Worm (Caenorhabditis elegans) whole organism, L4 larva: ENCODE measurements around the gene C18B12.4.

Experiments used
- D1046.2 ChIP-seq: fragments of 200-800 bp; sonication (Bioruptor generic); IDR thresholded peaks from 2 replicates; pipeline ENCODE4 v1.3.6; 2022; ENCODE audit warnings: missing genetic modification characterization, missing compliant biosample characterization
- F37D6.2 ChIP-seq: sonication (generic microtip); optimal IDR thresholded peaks from 2 replicates; lab custom pipeline; 2016; ENCODE audit warnings: mild to moderate bottlenecking, missing genetic modification characterization, missing compliant biosample characterization
- F44E2.7 ChIP-seq: fragments of 200-800 bp; sonication (Bioruptor generic); IDR thresholded peaks from 2 replicates; pipeline ENCODE4 v2.1.2; 2022; ENCODE audit warnings: missing genetic modification characterization, missing compliant biosample characterization
- F49E8.2 ChIP-seq: sonication (generic microtip); optimal IDR thresholded peaks from 2 replicates; lab custom pipeline; 2016; ENCODE audit warnings: missing compliant biosample characterization, mild to moderate bottlenecking, missing genetic modification characterization, borderline replicate concordance
- Y105C5A.15 ChIP-seq: fragments of 200-800 bp; sonication (Bioruptor generic); IDR thresholded peaks from 2 replicates; pipeline ENCODE4 v1.3.6; 2022; ENCODE audit warnings: missing genetic modification characterization, missing compliant biosample characterization
- ZK337.2 ChIP-seq: fragments of 200-800 bp; sonication (Bioruptor generic); IDR thresholded peaks from 2 replicates; pipeline ENCODE4 v1.3.6; 2022; ENCODE audit warnings: missing genetic modification reagents, missing genetic modification characterization, missing compliant biosample characterization
- aha-1 ChIP-seq: fragments of 150-350 bp; peaks from one replicate; lab custom pipeline; 2014; ENCODE audit warnings: missing biosample characterization, missing genetic modification characterization
- aly-2 ChIP-seq: sonication (generic microtip); optimal IDR thresholded peaks from 2 replicates; lab custom pipeline; 2018; ENCODE audit warnings: missing biosample characterization, missing genetic modification characterization
- ceh-62 ChIP-seq: sonication (generic microtip); optimal IDR thresholded peaks from 2 replicates; lab custom pipeline; 2017; ENCODE audit warnings: missing biosample characterization, missing genetic modification characterization
- ces-1 ChIP-seq: fragments of 150-350 bp; sonication (generic microtip); optimal IDR thresholded peaks from 4 replicates; lab custom pipeline; 2014; ENCODE audit warnings: missing biosample characterization, missing genetic modification reagents, missing genetic modification characterization
- daf-16 ChIP-seq, 3 experiments: sonication (generic microtip); optimal IDR thresholded peaks; 2 replicates each; lab custom pipeline; 2016 to 2017; ENCODE audit warnings: missing genetic modification characterization in 3 of 3, missing genetic modification reagents in 3 of 3, mild to moderate bottlenecking in 2 of 3, missing compliant biosample characterization in 2 of 3, missing biosample characterization in 1 of 3, moderate library complexity in 1 of 3
- daf-19 ChIP-seq: fragments of 200-800 bp; sonication (Bioruptor generic); conservative IDR thresholded peaks from 2 replicates; pipeline ENCODE4 v1.3.6; 2022; ENCODE audit warnings: missing genetic modification characterization, missing compliant biosample characterization
- daf-8 ChIP-seq: fragments of 200-800 bp; sonication (Bioruptor generic); IDR thresholded peaks from 2 replicates; pipeline ENCODE4 v1.3.6; 2022; ENCODE audit warnings: missing genetic modification characterization, missing compliant biosample characterization
- dmd-8 ChIP-seq: fragments of 200-800 bp; sonication (Bioruptor generic); IDR thresholded peaks from 2 replicates; pipeline ENCODE4 v1.3.6; 2022; ENCODE audit warnings: missing genetic modification characterization, missing compliant biosample characterization
- dpl-1 ChIP-seq: fragments of 150-350 bp; optimal IDR thresholded peaks from 2 replicates; lab custom pipeline; 2014; ENCODE audit warnings: missing biosample characterization, missing genetic modification reagents, missing genetic modification characterization
- duxl-1 ChIP-seq: sonication (generic microtip); optimal IDR thresholded peaks from 2 replicates; lab custom pipeline; 2016; ENCODE audit warnings: mild to moderate bottlenecking, missing genetic modification characterization, moderate library complexity, missing compliant biosample characterization; ENCODE audit not compliant: poor library complexity
- egl-27 ChIP-seq: sonication (generic microtip); optimal IDR thresholded peaks from 3 replicates; lab custom pipeline; 2017; ENCODE audit warnings: missing biosample characterization, missing genetic modification reagents, missing genetic modification characterization
- egl-43 ChIP-seq: fragments of 200-800 bp; sonication (Bioruptor generic); IDR thresholded peaks from 2 replicates; pipeline ENCODE4 v1.3.6; 2022; ENCODE audit warnings: missing genetic modification reagents, missing genetic modification characterization, missing compliant biosample characterization
- fos-1 ChIP-seq: fragments of 150-350 bp; optimal IDR thresholded peaks from 2 replicates; lab custom pipeline; 2014; ENCODE audit warnings: missing biosample characterization, missing genetic modification characterization
- gei-8 ChIP-seq: fragments of 200-800 bp; sonication (Bioruptor generic); optimal IDR thresholded peaks from 2 replicates; lab custom pipeline; 2018; ENCODE audit warnings: mild to moderate bottlenecking, missing genetic modification characterization, missing compliant biosample characterization
- hif-1 ChIP-seq, 2 experiments: sonication (generic microtip); optimal IDR thresholded peaks; 2 replicates each; lab custom pipeline; 2016 to 2017; ENCODE audit warnings: missing compliant biosample characterization in 2 of 2, missing genetic modification characterization in 2 of 2, missing genetic modification reagents in 2 of 2, missing genotype in 2 of 2, mild to moderate bottlenecking in 1 of 2
- hlh-30 ChIP-seq: sonication (generic microtip); optimal IDR thresholded peaks from 2 replicates; lab custom pipeline; 2017; ENCODE audit warnings: antibody characterized with exemption, mild to moderate bottlenecking, missing genetic modification characterization, missing compliant biosample characterization; ENCODE audit not compliant: insufficient read depth
- jun-1 ChIP-seq: fragments of 150-350 bp; optimal IDR thresholded peaks from 2 replicates; lab custom pipeline; 2014; ENCODE audit warnings: missing biosample characterization, missing genetic modification reagents, missing genetic modification characterization
- lsy-2 ChIP-seq, 2 experiments: fragments of 150-350 bp in 1 of 2; sonication (generic microtip) in 1 of 2; optimal IDR thresholded peaks; 2 replicates each; lab custom pipeline; 2014 to 2017; ENCODE audit warnings: missing biosample characterization in 2 of 2, missing genetic modification characterization in 2 of 2
- madf-5 ChIP-seq, 2 experiments: fragments of 200-800 bp; sonication (Bioruptor generic); IDR thresholded peaks; 2 replicates each; pipeline ENCODE4 v1.3.6; 2022; ENCODE audit warnings: missing compliant biosample characterization in 2 of 2, missing genetic modification characterization in 2 of 2
- mdl-1 ChIP-seq, 2 experiments: fragments of 150-350 bp in 1 of 2; sonication (generic microtip) in 1 of 2; optimal IDR thresholded peaks; 2 replicates each; lab custom pipeline; 2014 to 2017; ENCODE audit warnings: missing biosample characterization in 2 of 2, missing genetic modification characterization in 2 of 2
- mdt-29 ChIP-seq: fragments of 200-800 bp; sonication (Bioruptor generic); IDR thresholded peaks from 2 replicates; pipeline ENCODE4 v1.3.6; 2022; ENCODE audit warnings: missing genetic modification reagents, missing genetic modification characterization, missing compliant biosample characterization
- mep-1 ChIP-seq: fragments of 150-350 bp; sonication (generic microtip); optimal IDR thresholded peaks from 3 replicates; lab custom pipeline; 2014; ENCODE audit warnings: missing biosample characterization, missing genetic modification characterization
- nhr-10 ChIP-seq: fragments of 150-350 bp; optimal IDR thresholded peaks from 2 replicates; lab custom pipeline; 2014; ENCODE audit warnings: missing biosample characterization, missing genetic modification characterization
- nhr-11 ChIP-seq: fragments of 150-350 bp; optimal IDR thresholded peaks from 2 replicates; lab custom pipeline; 2014; ENCODE audit warnings: missing biosample characterization, missing genetic modification characterization
- nhr-28 ChIP-seq: fragments of 150-350 bp; optimal IDR thresholded peaks from 2 replicates; lab custom pipeline; 2014; ENCODE audit warnings: missing biosample characterization, missing genetic modification characterization
- nhr-48 ChIP-seq: sonication (generic microtip); optimal IDR thresholded peaks from 2 replicates; lab custom pipeline; 2016; ENCODE audit warnings: mild to moderate bottlenecking, missing genetic modification characterization, missing compliant biosample characterization
- nhr-77 ChIP-seq: fragments of 150-350 bp; optimal IDR thresholded peaks from 2 replicates; lab custom pipeline; 2014; ENCODE audit warnings: missing biosample characterization, missing genetic modification characterization
- pha-4 ChIP-seq, 2 experiments: fragments of 150-350 bp in 1 of 2; fragments of 200-800 bp in 1 of 2; sonication (Bioruptor generic) in 1 of 2; IDR thresholded peaks in 1 of 2; optimal IDR thresholded peaks in 1 of 2; 2 replicates each; pipeline versions ENCODE4 v1.3.6 to Lab custom; 2014 to 2022; ENCODE audit warnings: missing genetic modification characterization in 2 of 2, missing genetic modification reagents in 2 of 2, missing biosample characterization in 1 of 2, missing compliant biosample characterization in 1 of 2
- rbr-2 ChIP-seq: sonication (generic microtip); optimal IDR thresholded peaks from 2 replicates; lab custom pipeline; 2016; ENCODE audit warnings: missing genotype, missing genetic modification characterization, missing compliant biosample characterization
- sdz-12 ChIP-seq: fragments of 200-800 bp; sonication (Bioruptor generic); optimal IDR thresholded peaks from 2 replicates; lab custom pipeline; 2018; ENCODE audit warnings: mild to moderate bottlenecking, missing genetic modification characterization, missing compliant biosample characterization
- snpc-4 ChIP-seq: fragments of 150-350 bp; optimal IDR thresholded peaks from 2 replicates; lab custom pipeline; 2014; ENCODE audit warnings: missing biosample characterization, missing genetic modification characterization
- spr-3 ChIP-seq: fragments of 200-800 bp; sonication (Bioruptor generic); optimal IDR thresholded peaks from 2 replicates; lab custom pipeline; 2018; ENCODE audit warnings: mild to moderate bottlenecking, missing genetic modification characterization, missing compliant biosample characterization
- tag-97 ChIP-seq: fragments of 200-800 bp; sonication (Bioruptor generic); IDR thresholded peaks from 2 replicates; pipeline ENCODE4 v1.3.6; 2022; ENCODE audit warnings: missing genetic modification characterization, missing compliant biosample characterization
- tra-1 ChIP-seq: fragments of 200-800 bp; sonication (Bioruptor generic); IDR thresholded peaks from 2 replicates; pipeline ENCODE4 v1.3.6; 2022; ENCODE audit warnings: missing genetic modification reagents, missing genetic modification characterization, missing compliant biosample characterization
- unc-62 ChIP-seq, 3 experiments: fragments of 150-350 bp in 1 of 3; sonication (generic microtip); optimal IDR thresholded peaks in 2 of 3; peaks in 1 of 3; 1 replicate in 1 of 3; 2 replicates in 2 of 3; lab custom pipeline; 2014 to 2017; ENCODE audit warnings: missing biosample characterization in 3 of 3, missing genetic modification characterization in 3 of 3, missing genetic modification reagents in 3 of 3, missing genotype in 1 of 3
- zfp-3 ChIP-seq: fragments of 200-800 bp; sonication (Bioruptor generic); conservative IDR thresholded peaks from 2 replicates; pipeline ENCODE4 v1.3.6; 2022; ENCODE audit warnings: missing genetic modification reagents, missing genetic modification characterization, missing compliant biosample characterization
- zip-11 ChIP-seq: fragments of 200-800 bp; sonication (Bioruptor generic); IDR thresholded peaks from 2 replicates; pipeline ENCODE4 v1.3.6; 2022; ENCODE audit warnings: missing genetic modification characterization, missing compliant biosample characterization
- zip-2 ChIP-seq: fragments of 150-350 bp; optimal IDR thresholded peaks from 2 replicates; lab custom pipeline; 2014; ENCODE audit warnings: missing biosample characterization, missing genetic modification characterization

The C18B12.4 gene

DNA sequence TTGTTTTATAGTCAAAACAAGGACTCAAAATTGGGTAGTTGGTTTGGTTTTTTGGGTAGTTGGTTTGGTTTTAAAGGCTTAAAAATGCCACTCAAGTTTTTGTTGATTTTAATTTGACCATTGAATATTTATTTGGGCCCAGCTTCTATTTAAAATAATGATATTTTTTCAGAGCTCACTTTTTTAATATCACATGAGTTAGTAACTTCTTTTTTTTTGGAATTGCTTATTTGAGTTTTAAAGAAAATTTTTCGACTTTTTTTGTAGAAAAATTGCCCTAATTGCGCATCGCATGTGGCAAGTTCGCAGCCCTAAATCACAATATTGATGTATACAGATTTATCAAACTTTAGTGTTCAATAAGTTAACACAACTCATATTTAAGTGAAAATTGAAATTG lies 4.7 kb downstream of the C18B12.4 start:
- TF ChIP-seq unc-62 (GFP tag; optimal IDR thresholded peaks at IDR 0.05 in 1 of 2; lab: Kevin White, UChicago) (peak in 1 of 2 experiments; percentile 93), unc-62 (tag; optimal IDR thresholded peaks at IDR 0.05; lab: Kevin White, UChicago) (no peak), madf-5 (GFP tag; IDR thresholded peaks at IDR 0.05; lab: Robert Waterston, UW) (no peak), hif-1 (tag; optimal IDR thresholded peaks at IDR 0.05; lab: Kevin White, UChicago) (no peak), Y105C5A.15 (no peak), daf-8 (GFP tag; lab: Robert Waterston, UW) (no peak), gei-8 (GFP tag; lab: Kevin White, UChicago) (no peak)

DNA sequence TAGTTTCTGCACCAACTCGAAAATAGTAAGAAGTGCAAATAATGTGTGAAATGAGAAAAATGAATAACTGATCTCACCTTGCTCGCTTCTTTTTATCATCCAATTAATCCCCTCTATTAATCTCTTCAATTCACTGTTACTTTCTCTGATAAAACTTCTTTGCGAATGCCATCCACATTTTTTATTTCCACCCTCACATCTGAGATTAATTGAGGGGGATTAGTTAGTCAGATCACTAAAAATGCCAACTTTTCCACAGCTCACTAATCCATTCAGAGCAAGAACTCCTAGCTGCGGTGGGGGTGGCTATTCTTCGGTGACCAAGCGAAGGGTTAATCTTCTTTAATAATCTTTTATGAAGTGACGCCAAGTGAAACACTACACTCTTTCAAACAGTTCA lies 5.6 kb downstream of the C18B12.4 start, which contains the start of gene dsc-1:
TSS of gene dsc-1 (minus strand) at position 46 of the 400 bp plus-strand sequence.
- TF ChIP-seq zip-2 (tag; lab: Kevin White, UChicago) (no peak), ZK337.2 (no peak), jun-1 (no peak), snpc-4 (no peak), rbr-2 (tag; lab: Kevin White, UChicago) (no peak), pha-4 (GFP tag; IDR thresholded peaks at IDR 0.05; lab: Robert Waterston, UW) (no peak), pha-4 (tag; optimal IDR thresholded peaks at IDR 0.05; lab: Kevin White, UChicago) (no peak), F49E8.2 (tag; lab: Kevin White, UChicago) (no peak), ceh-62 (no peak), mdl-1 (tag; optimal IDR thresholded peaks at IDR 0.05; lab: Kevin White, UChicago) (no peak), D1046.2 (GFP tag; lab: Robert Waterston, UW) (no peak)

DNA sequence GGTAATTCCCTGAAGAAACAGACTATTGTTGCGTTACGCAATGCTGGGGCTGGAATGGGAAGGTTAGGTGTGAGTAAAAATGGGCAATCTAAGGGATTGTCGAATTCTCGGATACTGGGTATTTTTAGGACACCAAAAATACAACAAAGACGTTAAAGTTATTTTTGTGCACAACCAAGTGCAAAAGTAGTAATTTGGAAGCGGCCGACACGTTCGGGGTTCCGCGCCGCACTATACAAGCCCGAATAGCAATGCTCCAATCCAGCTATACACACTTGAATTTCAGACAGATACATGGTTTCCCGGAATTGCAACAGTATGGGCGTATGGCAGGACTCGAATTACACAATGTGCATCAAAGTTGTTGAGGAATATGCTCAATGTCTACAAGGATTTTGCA lies 12.4 kb downstream of the C18B12.4 start:
- TF ChIP-seq tag-97 (GFP tag; lab: Robert Waterston, UW) (no peak), spr-3 (GFP tag; lab: Kevin White, UChicago) (no peak), egl-27 (no peak)

DNA sequence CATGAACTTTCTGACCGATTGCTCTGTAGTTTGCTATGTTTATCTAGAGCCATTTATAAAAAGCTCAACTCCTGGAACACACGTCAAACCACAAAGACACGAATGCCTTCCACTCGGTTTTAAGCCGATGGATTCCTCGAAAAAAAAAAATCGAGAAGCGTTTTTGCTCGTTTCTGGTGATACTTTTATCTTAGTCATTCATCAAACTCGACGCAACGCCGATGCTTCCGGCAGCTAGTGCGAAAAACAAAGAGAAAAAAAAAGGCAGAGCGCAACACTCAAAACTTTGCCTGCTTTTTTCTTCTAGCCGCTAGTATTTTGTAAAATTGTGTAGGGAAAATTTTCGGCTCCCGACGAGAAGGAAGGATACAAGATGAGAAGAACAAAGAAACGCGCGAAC lies 12.8 kb downstream of the C18B12.4 start:
- TF ChIP-seq nhr-77, result no peak
- TF ChIP-seq zip-11 (GFP tag; lab: Robert Waterston, UW), result no peak
- no peak for TF ChIP-seq egl-43 (GFP tag; lab: Robert Waterston, UW)
- no peak for TF ChIP-seq duxl-1 (tag; lab: Kevin White, UChicago)
- no peak for TF ChIP-seq hif-1 (tag; optimal IDR thresholded peaks at IDR 0.05; lab: Kevin White, UChicago)
- no peak for TF ChIP-seq nhr-28 (tag; lab: Kevin White, UChicago)
- no peak for TF ChIP-seq mdt-29 (GFP tag; lab: Robert Waterston, UW)
- no peak for TF ChIP-seq tag-97 (GFP tag; lab: Robert Waterston, UW)
- no peak for TF ChIP-seq zfp-3
- no peak for TF ChIP-seq sdz-12 (GFP tag; lab: Kevin White, UChicago)
- no peak for TF ChIP-seq tra-1 (GFP tag; lab: Robert Waterston, UW)
- TF ChIP-seq aly-2, result no peak
- TF ChIP-seq aha-1 (tag; lab: Kevin White, UChicago), result peak; percentile 50
- TF ChIP-seq zip-2 (tag; lab: Kevin White, UChicago), result no peak
- TF ChIP-seq daf-19, result no peak
- TF ChIP-seq fos-1 (tag; lab: Kevin White, UChicago), result no peak
- TF ChIP-seq nhr-11, result no peak
- TF ChIP-seq F44E2.7 (GFP tag; lab: Robert Waterston, UW), result no peak
- peak in 1 of 2 experiments; percentile 93 for TF ChIP-seq unc-62 (GFP tag; optimal IDR thresholded peaks at IDR 0.05 in 1 of 2; lab: Kevin White, UChicago)
- no peak for TF ChIP-seq unc-62 (tag; optimal IDR thresholded peaks at IDR 0.05; lab: Kevin White, UChicago)
- no peak for TF ChIP-seq F37D6.2
- no peak for TF ChIP-seq dpl-1 (GFP tag; lab: Kevin White, UChicago)
- no peak for TF ChIP-seq pha-4 (GFP tag; IDR thresholded peaks at IDR 0.05; lab: Robert Waterston, UW)
- TF ChIP-seq pha-4 (tag; optimal IDR thresholded peaks at IDR 0.05; lab: Kevin White, UChicago), result no peak
- no peak for TF ChIP-seq nhr-48 (tag; lab: Kevin White, UChicago)
- TF ChIP-seq mep-1 (tag; lab: Kevin White, UChicago), result peak; percentile 16
- TF ChIP-seq lsy-2 (tag; optimal IDR thresholded peaks at IDR 0.05; lab: Kevin White, UChicago), result peak in 1 of 2 experiments; percentile 26
- no peak for TF ChIP-seq nhr-10
- no peak for TF ChIP-seq ces-1 (GFP tag; lab: Kevin White, UChicago)
- TF ChIP-seq D1046.2 (GFP tag; lab: Robert Waterston, UW), result no peak
- TF ChIP-seq hlh-30 (tag; lab: Kevin White, UChicago), result no peak
- TF ChIP-seq dmd-8 (GFP tag; lab: Robert Waterston, UW), result no peak
- TF ChIP-seq daf-16 (GFP tag; optimal IDR thresholded peaks at IDR 0.05; lab: Kevin White, UChicago), result no peak
- no peak for TF ChIP-seq daf-16 (tag; optimal IDR thresholded peaks at IDR 0.05; lab: Kevin White, UChicago)
